Worm (Caenorhabditis elegans) whole organism, L4 larva: ENCODE measurements around the gene T01E8.8.

Experiments used
- lin-15B ChIP-seq: fragments of 150-350 bp; sonication (generic microtip); optimal IDR thresholded peaks from 3 replicates; lab custom pipeline; 2014; ENCODE audit warnings: missing biosample characterization, missing genetic modification characterization
- mdl-1 ChIP-seq, 2 experiments: fragments of 150-350 bp in 1 of 2; sonication (generic microtip) in 1 of 2; optimal IDR thresholded peaks; 2 replicates each; lab custom pipeline; 2014 to 2017; ENCODE audit warnings: missing biosample characterization in 2 of 2, missing genetic modification characterization in 2 of 2
- nhr-237 ChIP-seq: sonication (generic microtip); optimal IDR thresholded peaks from 2 replicates; lab custom pipeline; 2017; ENCODE audit warnings: missing biosample characterization, missing genetic modification characterization
- pha-4 ChIP-seq, 2 experiments: fragments of 150-350 bp in 1 of 2; fragments of 200-800 bp in 1 of 2; sonication (Bioruptor generic) in 1 of 2; IDR thresholded peaks in 1 of 2; optimal IDR thresholded peaks in 1 of 2; 2 replicates each; pipeline versions ENCODE4 v1.3.6 to Lab custom; 2014 to 2022; ENCODE audit warnings: missing genetic modification characterization in 2 of 2, missing genetic modification reagents in 2 of 2, missing biosample characterization in 1 of 2, missing compliant biosample characterization in 1 of 2
- snpc-4 ChIP-seq: fragments of 150-350 bp; optimal IDR thresholded peaks from 2 replicates; lab custom pipeline; 2014; ENCODE audit warnings: missing biosample characterization, missing genetic modification characterization
- unc-62 ChIP-seq, 3 experiments: fragments of 150-350 bp in 1 of 3; sonication (generic microtip); optimal IDR thresholded peaks in 2 of 3; peaks in 1 of 3; 1 replicate in 1 of 3; 2 replicates in 2 of 3; lab custom pipeline; 2014 to 2017; ENCODE audit warnings: missing biosample characterization in 3 of 3, missing genetic modification characterization in 3 of 3, missing genetic modification reagents in 3 of 3, missing genotype in 1 of 3

ce11 chrII:10206425-10206824 lies 24.6 kb upstream of the T01E8.8 start, which contains the start of gene T01E8.1:
- TF ChIP-seq snpc-4 (tag; lab: Kevin White, UChicago) (no peak), pha-4 (GFP tag; IDR thresholded peaks at IDR 0.05; lab: Robert Waterston, UW) (no peak), pha-4 (tag; optimal IDR thresholded peaks at IDR 0.05; lab: Kevin White, UChicago) (no peak), mdl-1 (tag; optimal IDR thresholded peaks at IDR 0.05; lab: Kevin White, UChicago) (no peak), lin-15B (tag; lab: Kevin White, UChicago) (no peak), unc-62 (GFP tag; optimal IDR thresholded peaks at IDR 0.05 in 1 of 2; lab: Kevin White, UChicago) (no peak), unc-62 (tag; optimal IDR thresholded peaks at IDR 0.05; lab: Kevin White, UChicago) (no peak), nhr-237 (no peak)
